Fruit fly (Drosophila melanogaster) whole organism, embryonic: Measurements from ENCODE around the gene CG8051.

Experiments used
- B-H1 ChIP-seq: fragments of 200-800 bp; sonication (Bioruptor generic); IDR thresholded peaks from 3 replicates; pipeline ENCODE4 v1.3.6; 2022; ENCODE audit warnings: missing biosample characterization, missing genetic modification characterization
- BEAF-32 ChIP-seq: fragments of 200-800 bp; sonication (Bioruptor generic); optimal IDR thresholded peaks from 3 replicates; lab custom pipeline; 2017; ENCODE audit warnings: missing biosample characterization, missing genetic modification characterization, mild to moderate bottlenecking, moderate library complexity, missing genetic modification reagents
- CG13296 ChIP-seq: fragments of 200-800 bp; sonication (Bioruptor generic); optimal IDR thresholded peaks from 3 replicates; lab custom pipeline; 2018; ENCODE audit warnings: missing biosample characterization, mild to moderate bottlenecking, missing genetic modification characterization
- CG14014 ChIP-seq: fragments of 200-800 bp; sonication (Bioruptor generic); IDR thresholded peaks from 2 replicates; pipeline ENCODE4 v1.3.6; 2022; ENCODE audit warnings: missing biosample characterization, missing genetic modification characterization
- CG1602 ChIP-seq: fragments of 200-800 bp; sonication (Bioruptor generic); optimal IDR thresholded peaks from 3 replicates; lab custom pipeline; 2016; ENCODE audit warnings: missing biosample characterization, missing genetic modification characterization
- CG16863 ChIP-seq: fragments of 200-800 bp; sonication (Bioruptor generic); optimal IDR thresholded peaks from 3 replicates; lab custom pipeline; 2016; ENCODE audit warnings: missing biosample characterization, missing genetic modification characterization
- CG2116 ChIP-seq: fragments of 200-800 bp; sonication (Bioruptor generic); optimal IDR thresholded peaks from 3 replicates; lab custom pipeline; 2018; ENCODE audit warnings: missing biosample characterization, mild to moderate bottlenecking, missing genetic modification characterization
- CG2120 ChIP-seq: fragments of 200-800 bp; sonication (Bioruptor generic); optimal IDR thresholded peaks from 3 replicates; lab custom pipeline; 2016; ENCODE audit warnings: missing biosample characterization, missing genetic modification characterization
- CG30403 ChIP-seq: fragments of 200-800 bp; sonication (Bioruptor generic); optimal IDR thresholded peaks from 3 replicates; lab custom pipeline; 2016; ENCODE audit warnings: missing biosample characterization, missing genetic modification characterization
- CG34224 ChIP-seq: fragments of 200-800 bp; sonication (Bioruptor generic); IDR thresholded peaks from 3 replicates; pipeline ENCODE4 v1.3.6; 2022; ENCODE audit warnings: missing biosample characterization, missing genetic modification characterization; ENCODE audit not compliant: partially characterized antibody
- CG42726 ChIP-seq: fragments of 200-800 bp; sonication (Bioruptor generic); IDR thresholded peaks from 2 replicates; pipeline ENCODE4 v1.3.6; 2022; ENCODE audit warnings: missing biosample characterization, missing genetic modification characterization; ENCODE audit not compliant: partially characterized antibody
- CG7928 ChIP-seq: fragments of 200-800 bp; sonication (Bioruptor generic); optimal IDR thresholded peaks from 2 replicates; lab custom pipeline; 2017; ENCODE audit warnings: missing biosample characterization, mild to moderate bottlenecking, missing genetic modification characterization
- CG8089 ChIP-seq: fragments of 200-800 bp; sonication (Bioruptor generic); optimal IDR thresholded peaks from 3 replicates; lab custom pipeline; 2016; ENCODE audit warnings: missing biosample characterization, missing genetic modification characterization
- CG9609 ChIP-seq: fragments of 200-800 bp; sonication (Bioruptor generic); optimal IDR thresholded peaks from 3 replicates; lab custom pipeline; 2016; ENCODE audit warnings: missing biosample characterization, missing genetic modification characterization
- Dbx ChIP-seq: fragments of 200-800 bp; sonication (Bioruptor generic); IDR thresholded peaks from 3 replicates; pipeline ENCODE4 v1.3.6; 2022; ENCODE audit warnings: missing biosample characterization, missing genetic modification characterization
- Dip2 ChIP-seq: fragments of 200-800 bp; sonication (Bioruptor generic); IDR thresholded peaks from 2 replicates; pipeline ENCODE4 v1.3.6; 2022; ENCODE audit warnings: missing biosample characterization, missing genetic modification characterization
- Fer1 ChIP-seq: fragments of 200-800 bp; sonication (Bioruptor generic); optimal IDR thresholded peaks from 2 replicates; lab custom pipeline; 2017; ENCODE audit warnings: missing biosample characterization, mild to moderate bottlenecking, missing genetic modification characterization
- Gsc ChIP-seq: fragments of 200-800 bp; sonication (Bioruptor generic); IDR thresholded peaks from 2 replicates; pipeline ENCODE4 v1.3.6; 2022; ENCODE audit warnings: missing biosample characterization, missing genetic modification characterization
- HLHmδ ChIP-seq: fragments of 200-800 bp; sonication (Bioruptor generic); optimal IDR thresholded peaks from 2 replicates; lab custom pipeline; 2018; ENCODE audit warnings: missing biosample characterization, mild to moderate bottlenecking, missing genetic modification characterization, moderate library complexity
- Hmx ChIP-seq: fragments of 200-800 bp; sonication (Bioruptor generic); optimal IDR thresholded peaks from 2 replicates; lab custom pipeline; 2016; ENCODE audit warnings: missing biosample characterization, missing genetic modification characterization
- Hr51 ChIP-seq, 2 experiments: fragments of 200-800 bp; sonication (Bioruptor generic); optimal IDR thresholded peaks; 2 replicates in 1 of 2; 3 replicates in 1 of 2; lab custom pipeline; 2016 to 2018; ENCODE audit warnings: missing biosample characterization in 2 of 2, missing genetic modification characterization in 2 of 2, mild to moderate bottlenecking in 1 of 2, moderate library complexity in 1 of 2
- Med ChIP-seq: fragments of 200-800 bp; sonication (Bioruptor generic); peaks from one replicate; lab custom pipeline; 2016; ENCODE audit warnings: missing biosample characterization, missing genetic modification characterization, mild to moderate bottlenecking, inconsistent platforms, moderate library complexity
- Opbp ChIP-seq: fragments of 200-800 bp; sonication (Bioruptor generic); IDR thresholded peaks from 3 replicates; pipeline ENCODE4 v1.3.6; 2022; ENCODE audit warnings: missing biosample characterization, missing genetic modification characterization; ENCODE audit not compliant: partially characterized antibody
- Poxn ChIP-seq: fragments of 200-800 bp; sonication (Bioruptor generic); IDR thresholded peaks from 2 replicates; pipeline ENCODE4 v1.3.6; 2022; ENCODE audit warnings: missing biosample characterization, missing genetic modification characterization
- Sry-δ ChIP-seq: fragments of 200-800 bp; sonication (Bioruptor generic); optimal IDR thresholded peaks from 2 replicates; lab custom pipeline; 2016; ENCODE audit warnings: missing biosample characterization, missing genetic modification characterization
- Vsx1 ChIP-seq: fragments of 200-800 bp; sonication (Bioruptor generic); optimal IDR thresholded peaks from 2 replicates; lab custom pipeline; 2017; ENCODE audit warnings: missing biosample characterization, mild to moderate bottlenecking, missing genetic modification characterization, missing genetic modification reagents
- ase ChIP-seq: fragments of 200-800 bp; sonication (Bioruptor generic); IDR thresholded peaks from 3 replicates; pipeline ENCODE4 v1.3.6; 2022; ENCODE audit warnings: missing biosample characterization, missing genetic modification characterization
- ash1 ChIP-seq: fragments of 200-800 bp; sonication (Bioruptor generic); optimal IDR thresholded peaks from 2 replicates; lab custom pipeline; 2018; ENCODE audit warnings: missing biosample characterization, mild to moderate bottlenecking, missing genetic modification characterization
- ato ChIP-seq: fragments of 200-800 bp; sonication (Bioruptor generic); IDR thresholded peaks from 2 replicates; pipeline ENCODE4 v1.3.6; 2022; ENCODE audit warnings: missing biosample characterization, missing genetic modification characterization; ENCODE audit not compliant: partially characterized antibody
- chinmo ChIP-seq: fragments of 200-800 bp; sonication (Bioruptor generic); IDR thresholded peaks from 4 replicates; pipeline ENCODE4 v1.3.6; 2022; ENCODE audit warnings: missing biosample characterization, missing genetic modification characterization; ENCODE audit not compliant: partially characterized antibody
- da ChIP-seq: fragments of 200-800 bp; sonication (Bioruptor generic); optimal IDR thresholded peaks from 2 replicates; lab custom pipeline; 2016; ENCODE audit warnings: missing biosample characterization, missing genetic modification characterization
- dan ChIP-seq: fragments of 200-800 bp; sonication (Bioruptor generic); IDR thresholded peaks from 2 replicates; pipeline ENCODE4 v1.3.6; 2022; ENCODE audit warnings: missing biosample characterization, missing genetic modification characterization
- gce ChIP-seq: fragments of 200-800 bp; sonication (Bioruptor generic); IDR thresholded peaks from 3 replicates; pipeline ENCODE4 v1.3.6; 2022; ENCODE audit warnings: missing biosample characterization, missing genetic modification characterization
- grau ChIP-seq: fragments of 200-800 bp; optimal IDR thresholded peaks from 3 replicates; lab custom pipeline; 2019; ENCODE audit warnings: missing biosample characterization, mild to moderate bottlenecking, missing genetic modification characterization, moderate library complexity
- grn ChIP-seq: fragments of 200-800 bp; sonication (Bioruptor generic); optimal IDR thresholded peaks from 3 replicates; lab custom pipeline; 2017; ENCODE audit warnings: missing biosample characterization, missing genetic modification characterization
- insv ChIP-seq, 2 experiments: fragments of 200-800 bp; sonication (Bioruptor generic); optimal IDR thresholded peaks; 3 replicates each; lab custom pipeline; 2016 to 2018; ENCODE audit warnings: missing biosample characterization in 2 of 2, missing genetic modification characterization in 2 of 2
- ken ChIP-seq: fragments of 200-800 bp; sonication (Bioruptor generic); IDR thresholded peaks from 3 replicates; pipeline ENCODE4 v1.3.6; 2022; ENCODE audit warnings: missing biosample characterization, missing genetic modification characterization
- knrl ChIP-seq: fragments of 200-800 bp; sonication (Bioruptor generic); IDR thresholded peaks from 3 replicates; pipeline ENCODE4 v1.3.6; 2022; ENCODE audit warnings: missing biosample characterization, missing genetic modification characterization; ENCODE audit not compliant: partially characterized antibody
- lilli ChIP-seq: fragments of 200-800 bp; sonication (Bioruptor generic); optimal IDR thresholded peaks from 3 replicates; lab custom pipeline; 2016; ENCODE audit warnings: missing biosample characterization, missing genetic modification characterization
- maf-S ChIP-seq: fragments of 200-800 bp; sonication (Bioruptor generic); optimal IDR thresholded peaks from 2 replicates; lab custom pipeline; 2016; ENCODE audit warnings: missing biosample characterization, missing genetic modification characterization
- odd ChIP-seq: fragments of 200-800 bp; sonication (Bioruptor generic); optimal IDR thresholded peaks from 2 replicates; lab custom pipeline; 2017; ENCODE audit warnings: missing biosample characterization, mild to moderate bottlenecking, missing genetic modification characterization
- otp ChIP-seq: fragments of 200-800 bp; sonication (Bioruptor generic); IDR thresholded peaks from 3 replicates; pipeline ENCODE4, ENCODE4 v1.3.6; 2022; ENCODE audit warnings: missing biosample characterization, missing genetic modification characterization
- pzg ChIP-seq: fragments of 200-800 bp; sonication (Bioruptor generic); optimal IDR thresholded peaks from 3 replicates; lab custom pipeline; 2018; ENCODE audit warnings: missing biosample characterization, mild to moderate bottlenecking, missing genetic modification characterization, moderate library complexity
- sens ChIP-seq: fragments of 200-800 bp; sonication (Bioruptor generic); peaks from one replicate; lab custom pipeline; 2016; ENCODE audit warnings: missing biosample characterization, missing genetic modification characterization
- slp2 ChIP-seq: fragments of 200-800 bp; sonication (Bioruptor generic); optimal IDR thresholded peaks from 2 replicates; lab custom pipeline; 2016; ENCODE audit warnings: missing biosample characterization, missing genetic modification characterization
- sob ChIP-seq: fragments of 200-800 bp; sonication (Bioruptor generic); IDR thresholded peaks from 2 replicates; pipeline ENCODE4 v1.3.6; 2022; ENCODE audit warnings: missing biosample characterization, missing genetic modification characterization
- ssp ChIP-seq: fragments of 200-800 bp; sonication (Bioruptor generic); IDR thresholded peaks from 2 replicates; pipeline ENCODE4 v1.3.6; 2022; ENCODE audit warnings: missing biosample characterization, missing genetic modification characterization
- tin ChIP-seq: fragments of 200-800 bp; sonication (Bioruptor generic); optimal IDR thresholded peaks from 3 replicates; lab custom pipeline; 2016; ENCODE audit warnings: missing biosample characterization, missing genetic modification characterization
- vfl ChIP-seq: fragments of 200-800 bp; sonication (Bioruptor generic); optimal IDR thresholded peaks from 2 replicates; lab custom pipeline; 2016; ENCODE audit warnings: missing biosample characterization, missing genetic modification characterization
- z ChIP-seq: fragments of 200-800 bp; sonication (Bioruptor generic); IDR thresholded peaks from 3 replicates; pipeline ENCODE4 v1.3.6; 2022; ENCODE audit warnings: missing biosample characterization, missing genetic modification characterization

CG8051 gene

DNA sequence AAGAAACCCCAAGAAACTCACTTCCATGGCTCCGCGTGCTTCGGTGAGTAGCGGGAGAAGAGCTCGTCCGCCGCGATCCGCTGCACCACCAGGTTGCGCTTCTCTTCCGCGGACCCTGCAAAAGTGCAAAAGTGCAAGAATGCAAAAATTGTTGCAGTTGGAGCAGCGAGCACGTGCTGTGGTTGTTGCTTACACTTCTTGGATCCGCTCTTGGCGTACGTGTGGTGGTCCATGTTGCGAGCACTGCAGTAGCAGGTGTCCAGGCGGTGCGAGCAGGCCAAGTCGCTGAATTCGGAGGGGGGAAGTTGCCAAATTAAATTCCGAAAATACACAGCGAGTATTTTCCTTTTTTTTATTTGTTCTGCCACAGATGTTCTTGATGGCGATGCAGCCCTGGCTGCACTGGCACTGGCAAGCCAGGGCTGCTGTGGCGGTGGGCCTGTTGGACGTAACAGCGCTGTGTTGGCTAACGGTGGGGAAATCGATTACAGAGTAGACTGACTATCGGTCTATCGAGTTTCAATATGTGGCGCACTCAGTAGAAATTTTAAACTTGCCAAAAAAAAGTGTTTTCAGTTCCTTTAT, 39.1 kb downstream of the CG8051 start, which contains the start of gene CG8010 (continued):
- no peak for TF ChIP-seq CG8089 (GFP tag; lab: Kevin White, UChicago)
- TF ChIP-seq Dip2 (GFP tag; lab: Robert Waterston, UW), result no peak
- TF ChIP-seq slp2, result no peak
- peak; percentile 86 for TF ChIP-seq pzg (GFP tag; lab: Kevin White, UChicago)
- TF ChIP-seq dan (GFP tag; lab: Robert Waterston, UW), result no peak
- TF ChIP-seq grn (GFP tag; lab: Kevin White, UChicago), result no peak
- peak; percentile 10 for TF ChIP-seq CG16863 (GFP tag; lab: Kevin White, UChicago)
- TF ChIP-seq Hr51 (GFP tag; optimal IDR thresholded peaks at IDR 0.05; lab: Kevin White, UChicago), result peak in 1 of 2 experiments; percentile 4
- TF ChIP-seq tin (GFP tag; lab: Kevin White, UChicago), result peak; percentile 13
- peak; percentile 67 for TF ChIP-seq CG34224 (GFP tag; lab: Robert Waterston, UW)
- no peak for TF ChIP-seq B-H1 (GFP tag; lab: Robert Waterston, UW)
- TF ChIP-seq Sry-δ (GFP tag; lab: Kevin White, UChicago), result peak; percentile 54
- peak; percentile 92 for TF ChIP-seq CG2116 (GFP tag; lab: Kevin White, UChicago)
- peak; percentile 5 for TF ChIP-seq CG13296 (GFP tag; lab: Kevin White, UChicago)
- no peak for TF ChIP-seq gce (GFP tag; lab: Robert Waterston, UW)
- TF ChIP-seq Vsx1 (GFP tag; lab: Kevin White, UChicago), result no peak
- TF ChIP-seq sob (GFP tag; lab: Robert Waterston, UW), result 0 out of 2 replicates have a peak, but pooled peaks have one; percentile 24
- no peak for TF ChIP-seq Hmx (GFP tag; lab: Kevin White, UChicago)
- TF ChIP-seq CG7928 (GFP tag; lab: Kevin White, UChicago), result peak; percentile 99
- TF ChIP-seq BEAF-32 (GFP tag; lab: Kevin White, UChicago), result peak; percentile 41
- TF ChIP-seq ato, result peak; percentile 28; the same call in 1 of the 2 replicates
- TF ChIP-seq CG9609, result peak; percentile 28
- no peak for TF ChIP-seq Gsc (GFP tag; lab: Robert Waterston, UW)
- TF ChIP-seq CG30403, result peak; percentile 25
- TF ChIP-seq Fer1 (GFP tag; lab: Kevin White, UChicago), result peak; percentile 65
- TF ChIP-seq maf-S (GFP tag; lab: Kevin White, UChicago), result no peak
- peak; percentile 41 for TF ChIP-seq lilli (GFP tag; lab: Kevin White, UChicago)
- peak; percentile 24 for TF ChIP-seq da (GFP tag; lab: Kevin White, UChicago)
- no peak for TF ChIP-seq CG1602 (GFP tag; lab: Kevin White, UChicago)
- TF ChIP-seq knrl (GFP tag; lab: Robert Waterston, UW), result 0 out of 3 replicates have a peak, but pooled peaks have one; percentile 13
- TF ChIP-seq HLHmδ, result peak; percentile 17
- no peak for TF ChIP-seq insv (GFP tag; optimal IDR thresholded peaks at IDR 0.05; lab: Kevin White, UChicago)
- peak; percentile 80 for TF ChIP-seq Med (GFP tag; lab: Kevin White, UChicago)
- no peak for TF ChIP-seq ase (GFP tag; lab: Robert Waterston, UW)
- peak; percentile 33; the same call in 1 of the 3 replicates for TF ChIP-seq Dbx (GFP tag; lab: Robert Waterston, UW)
- TF ChIP-seq ssp (GFP tag; lab: Robert Waterston, UW), result no peak
- 0 out of 3 replicates have a peak, but pooled peaks have one; percentile 17 for TF ChIP-seq otp (GFP tag; lab: Robert Waterston, UW)
- TF ChIP-seq z (GFP tag; lab: Robert Waterston, UW), result 0 out of 3 replicates have a peak, but pooled peaks have one; percentile 21
- peak; percentile 55 for TF ChIP-seq CG2120 (GFP tag; lab: Kevin White, UChicago)
- no peak for TF ChIP-seq odd (GFP tag; lab: Kevin White, UChicago)
- TF ChIP-seq grau (tag; lab: Kevin White, UChicago), result peak; percentile 39
- no peak for TF ChIP-seq ash1 (GFP tag; lab: Kevin White, UChicago)
- peak; percentile 13 for TF ChIP-seq vfl
- peak; percentile 54 for TF ChIP-seq CG42726 (GFP tag; lab: Robert Waterston, UW)
- TF ChIP-seq chinmo (GFP tag; lab: Robert Waterston, UW), result 0 out of 4 replicates have a peak, but pooled peaks have one; percentile 67
- no peak for TF ChIP-seq Poxn
- TF ChIP-seq sens (GFP tag; lab: Kevin White, UChicago), result peak; percentile 46
- TF ChIP-seq CG14014, result peak; percentile 40; the same call in 1 of the 2 replicates
- no peak for TF ChIP-seq Opbp (GFP tag; lab: Robert Waterston, UW)
- TF ChIP-seq ken (GFP tag; lab: Robert Waterston, UW), result 0 out of 3 replicates have a peak, but pooled peaks have one; percentile 20
